Fruit fly (Drosophila melanogaster) S2 (cell line): ENCODE data around the gene CG5003.
"Not testable (repeated sequence)": the region's sequence is repeated elsewhere in the genome, so short reads cannot be mapped to it uniquely, and the experiment has no call there.

Experiments used
- CG8478 ChIP-seq: fragments of >200 bp; optimal IDR thresholded peaks from 2 replicates; lab custom pipeline; 2018
- CTCF ChIP-seq, 2 experiments: fragments of >200 bp; optimal IDR thresholded peaks; 2 replicates each; lab custom pipeline; 2018

Gene CG5003

DNA sequence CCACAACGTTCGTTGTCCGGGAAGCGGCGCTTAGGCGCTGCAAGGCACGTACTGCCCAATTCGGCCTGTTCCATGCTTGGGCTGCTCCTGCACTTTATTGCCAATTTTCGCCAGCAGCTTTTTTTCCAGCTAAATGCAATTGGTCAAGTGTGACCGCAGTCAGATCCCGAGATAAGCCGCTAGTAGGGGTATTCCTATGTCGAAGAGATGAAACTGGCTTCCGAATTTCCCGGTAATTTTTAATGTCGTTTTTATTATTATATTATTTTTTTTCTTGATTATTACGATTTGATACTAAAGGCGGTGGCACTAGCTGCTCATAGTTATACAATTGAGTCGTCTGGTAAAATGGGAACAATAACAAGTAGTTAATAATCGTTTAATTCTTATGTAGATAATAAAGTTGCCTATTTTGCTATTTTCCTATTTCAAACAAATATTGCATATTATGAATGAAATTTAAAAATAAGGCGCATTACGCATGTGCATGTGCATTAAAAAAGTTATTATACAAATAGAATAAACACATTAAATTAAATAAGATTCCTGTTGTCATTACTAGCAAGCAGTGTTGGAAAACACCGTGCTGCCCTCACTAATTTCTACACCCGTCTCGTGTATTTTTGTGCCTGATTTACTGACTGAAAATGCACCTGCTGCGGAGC is at the start of gene CG5003, which contains the start of gene mRpS22:
TSS of gene CG5003 (minus strand) at position 162 of the 665 bp plus-strand sequence.
TSS of gene mRpS22 (plus strand) at position 554 of the 665 bp plus-strand sequence.
- no peak for TF ChIP-seq CG8478 (lab: Kevin White, UChicago)
- no peak for TF ChIP-seq CTCF (optimal IDR thresholded peaks at IDR 0.05; lab: Kevin White, UChicago)

DNA sequence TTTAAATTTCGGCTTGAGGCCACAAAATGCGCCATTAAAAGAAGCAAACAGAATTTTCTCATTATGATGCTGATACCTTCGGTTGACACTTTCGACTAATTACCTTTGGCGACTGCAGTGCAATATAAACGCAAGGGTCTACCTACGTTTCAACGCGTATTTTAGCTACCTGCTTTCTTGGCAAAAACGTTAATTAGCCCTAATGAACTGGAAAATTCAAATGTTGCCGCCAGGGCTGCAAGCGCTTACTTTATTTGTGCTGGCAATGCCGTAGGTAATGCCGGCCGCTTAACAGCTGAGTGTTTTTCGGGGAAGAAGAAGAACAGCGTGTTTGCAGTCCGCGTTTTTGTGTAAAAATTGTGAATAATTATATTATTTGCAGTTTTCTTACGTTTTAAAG is 46.8 kb upstream of the CG5003 start, which contains the start of the genes CG31131 and CG4849:
TSS of gene CG31131 (minus strand) at position 101 of the 400 bp plus-strand sequence.
TSS of gene CG4849 (plus strand) at position 297 of the 400 bp plus-strand sequence.
- TF ChIP-seq CTCF (optimal IDR thresholded peaks at IDR 0.05; lab: Kevin White, UChicago); CG8478 (lab: Kevin White, UChicago): not testable (repeated sequence)

DNA sequence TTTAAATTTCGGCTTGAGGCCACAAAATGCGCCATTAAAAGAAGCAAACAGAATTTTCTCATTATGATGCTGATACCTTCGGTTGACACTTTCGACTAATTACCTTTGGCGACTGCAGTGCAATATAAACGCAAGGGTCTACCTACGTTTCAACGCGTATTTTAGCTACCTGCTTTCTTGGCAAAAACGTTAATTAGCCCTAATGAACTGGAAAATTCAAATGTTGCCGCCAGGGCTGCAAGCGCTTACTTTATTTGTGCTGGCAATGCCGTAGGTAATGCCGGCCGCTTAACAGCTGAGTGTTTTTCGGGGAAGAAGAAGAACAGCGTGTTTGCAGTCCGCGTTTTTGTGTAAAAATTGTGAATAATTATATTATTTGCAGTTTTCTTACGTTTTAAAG is 44.2 kb upstream of the CG5003 start, which contains the start of gene CG31253:
TSS of gene CG31253 (minus strand) at position 101 of the 400 bp plus-strand sequence.
- TF ChIP-seq CTCF (optimal IDR thresholded peaks at IDR 0.05; lab: Kevin White, UChicago); CG8478 (lab: Kevin White, UChicago): not testable (repeated sequence)

DNA sequence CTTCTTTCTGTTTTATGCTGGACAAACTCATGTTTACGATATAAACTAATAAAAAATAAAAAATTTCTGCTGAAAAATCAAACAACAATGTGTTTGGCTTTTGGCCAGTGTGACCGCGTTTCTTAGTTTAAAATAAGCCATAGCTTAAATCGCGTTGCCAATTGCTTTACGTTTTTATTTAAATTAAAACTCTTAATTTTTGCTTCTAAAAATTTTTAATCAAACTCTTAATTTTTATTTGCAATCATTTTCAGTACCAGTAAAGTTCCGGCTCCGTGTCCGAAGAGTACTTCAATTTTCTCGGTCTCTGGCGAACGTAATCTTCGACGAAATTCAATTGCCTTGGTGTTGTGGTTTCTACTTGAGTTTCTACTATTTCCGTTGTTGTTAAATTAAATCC is 42.8 kb upstream of the CG5003 start, which contains the start of the genes CG42487 and CG4884:
TSS of gene CG42487 (minus strand) at position 101 of the 400 bp plus-strand sequence.
TSS of gene CG4884 (minus strand) at position 101 of the 400 bp plus-strand sequence.
- TF ChIP-seq CTCF (optimal IDR thresholded peaks at IDR 0.05; lab: Kevin White, UChicago); CG8478 (lab: Kevin White, UChicago): not testable (repeated sequence)

DNA sequence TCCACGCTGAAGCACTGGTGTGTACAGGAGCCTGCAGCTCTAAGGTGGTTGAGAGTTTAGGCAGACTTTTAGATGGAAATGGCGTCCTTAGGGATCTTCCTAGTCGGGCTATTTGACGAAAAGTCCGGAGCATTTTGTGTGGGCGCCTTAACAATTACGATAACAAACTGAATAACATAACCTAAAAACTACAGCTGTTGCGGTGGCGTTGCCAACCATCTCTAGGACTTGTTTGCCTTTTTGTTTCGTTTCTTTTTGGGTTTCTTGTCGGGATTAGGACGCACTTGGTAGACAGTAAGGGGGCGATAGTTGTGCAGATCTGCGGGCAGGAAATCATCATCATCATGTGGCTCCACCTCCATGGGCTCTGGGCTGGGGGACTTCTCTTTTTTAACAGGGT is 41.7 kb upstream of the CG5003 start:
- TF ChIP-seq CG8478 (lab: Kevin White, UChicago): no peak
- no peak for TF ChIP-seq CTCF (optimal IDR thresholded peaks at IDR 0.05; lab: Kevin White, UChicago)

DNA sequence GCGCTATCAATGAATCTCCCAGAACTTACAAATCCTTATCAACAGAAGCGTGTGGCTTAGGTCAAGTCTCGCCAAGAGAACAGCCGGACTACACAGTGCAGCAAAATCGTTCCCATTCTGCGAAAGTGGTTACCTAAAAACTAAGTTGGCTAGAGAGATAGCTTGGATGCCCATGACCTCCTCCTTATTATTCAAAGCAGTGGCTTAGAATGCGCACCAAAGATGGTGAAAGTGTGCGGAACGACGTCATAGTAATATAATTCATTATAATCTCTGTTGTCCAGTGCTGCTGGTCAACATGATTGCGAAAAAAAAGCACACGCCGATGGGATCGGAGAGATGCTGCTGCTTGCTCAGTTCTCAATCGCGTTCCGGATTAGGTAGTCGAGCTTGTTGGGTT is 38.2 kb upstream of the CG5003 start, which contains the start of gene Nep7:
TSS of gene Nep7 (plus strand) at position 385 of the 400 bp plus-strand sequence.
- no peak for TF ChIP-seq CTCF (optimal IDR thresholded peaks at IDR 0.05; lab: Kevin White, UChicago)
- no peak for TF ChIP-seq CG8478 (lab: Kevin White, UChicago)

DNA sequence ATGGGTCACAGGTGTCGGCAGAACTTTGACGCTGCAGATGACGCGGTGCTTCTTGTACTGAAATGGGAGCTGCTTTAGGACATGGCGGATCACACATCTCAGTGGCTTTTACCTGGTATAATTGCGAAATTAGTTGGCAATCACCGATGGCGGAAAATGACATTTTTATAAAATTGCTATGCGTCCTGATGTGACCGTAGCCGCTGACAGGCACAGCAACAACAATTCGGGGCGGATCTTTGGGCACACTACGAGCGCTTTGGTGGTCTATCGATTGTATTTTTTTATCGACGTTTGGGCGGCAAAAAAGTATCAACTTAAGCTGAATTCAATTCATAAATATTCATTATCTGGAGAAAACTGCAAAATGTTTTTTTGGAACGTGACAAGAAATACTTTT is 37.6 kb upstream of the CG5003 start, which contains the start of gene CG4951:
TSS of gene CG4951 (minus strand) at position 223 of the 400 bp plus-strand sequence.
- TF ChIP-seq CG8478 (lab: Kevin White, UChicago) (no peak), CTCF (optimal IDR thresholded peaks at IDR 0.05; lab: Kevin White, UChicago) (no peak)

DNA sequence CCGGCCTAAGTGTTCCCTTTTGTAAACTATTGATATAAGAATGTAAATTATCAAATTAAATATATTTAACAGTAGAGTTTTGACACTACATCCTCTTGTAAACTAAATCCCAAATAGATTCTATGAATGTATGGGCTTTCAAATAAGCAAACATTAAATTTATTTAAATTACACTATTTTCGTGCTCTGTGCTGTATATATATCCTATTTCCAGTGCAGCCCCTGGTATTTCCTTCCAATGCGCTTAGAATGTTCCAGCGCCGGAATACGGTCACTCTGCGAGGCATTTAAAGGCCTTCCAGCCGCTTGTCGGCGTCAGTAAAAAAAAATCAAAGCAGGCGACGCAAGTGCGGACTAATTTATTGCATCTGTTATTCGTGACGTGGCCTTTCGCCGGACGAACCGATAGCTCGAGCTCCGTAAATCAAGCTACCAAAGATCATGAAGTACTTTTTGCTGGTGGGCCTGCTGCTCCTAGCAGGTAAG is 32.1 kb upstream of the CG5003 start, which contains the start of gene Gp93:
TSS of gene Gp93 (plus strand) at position 291 of the 486 bp plus-strand sequence.
- TF ChIP-seq CTCF (optimal IDR thresholded peaks at IDR 0.05; lab: Kevin White, UChicago): no peak
- TF ChIP-seq CG8478 (lab: Kevin White, UChicago): no peak

DNA sequence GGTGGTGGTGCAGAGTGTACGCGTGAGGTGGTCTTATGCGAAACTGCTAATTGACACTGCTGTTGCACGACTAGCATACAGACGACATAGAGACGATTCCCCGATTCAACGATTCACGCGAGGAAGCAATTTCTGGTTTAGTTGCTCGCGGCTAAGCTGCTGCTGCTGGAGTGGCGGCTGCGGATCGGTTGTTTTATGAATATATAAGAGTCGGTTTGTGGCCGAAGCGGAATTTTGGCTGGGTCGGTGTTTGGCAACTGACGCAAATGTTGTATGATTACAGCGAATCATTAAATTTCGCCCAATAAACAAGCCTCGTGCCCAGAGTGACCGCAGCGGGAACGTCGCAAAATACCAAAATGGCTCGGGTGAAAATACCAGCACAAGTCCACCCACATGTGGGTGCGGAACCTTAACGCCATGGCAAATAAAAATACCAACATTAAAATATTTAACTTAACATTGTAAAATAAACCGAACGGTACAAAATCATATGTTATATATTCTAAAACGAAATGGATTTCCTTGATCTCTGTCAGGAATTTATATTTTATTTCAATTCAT is 31.4 kb upstream of the CG5003 start, which contains the start of gene mfrn:
TSS of gene mfrn (minus strand) at position 340 of the 564 bp plus-strand sequence.
- TF ChIP-seq CTCF (optimal IDR thresholded peaks at IDR 0.05; lab: Kevin White, UChicago) (peak in 1 of 2 experiments; percentile 18), CG8478 (lab: Kevin White, UChicago) (no peak)

DNA sequence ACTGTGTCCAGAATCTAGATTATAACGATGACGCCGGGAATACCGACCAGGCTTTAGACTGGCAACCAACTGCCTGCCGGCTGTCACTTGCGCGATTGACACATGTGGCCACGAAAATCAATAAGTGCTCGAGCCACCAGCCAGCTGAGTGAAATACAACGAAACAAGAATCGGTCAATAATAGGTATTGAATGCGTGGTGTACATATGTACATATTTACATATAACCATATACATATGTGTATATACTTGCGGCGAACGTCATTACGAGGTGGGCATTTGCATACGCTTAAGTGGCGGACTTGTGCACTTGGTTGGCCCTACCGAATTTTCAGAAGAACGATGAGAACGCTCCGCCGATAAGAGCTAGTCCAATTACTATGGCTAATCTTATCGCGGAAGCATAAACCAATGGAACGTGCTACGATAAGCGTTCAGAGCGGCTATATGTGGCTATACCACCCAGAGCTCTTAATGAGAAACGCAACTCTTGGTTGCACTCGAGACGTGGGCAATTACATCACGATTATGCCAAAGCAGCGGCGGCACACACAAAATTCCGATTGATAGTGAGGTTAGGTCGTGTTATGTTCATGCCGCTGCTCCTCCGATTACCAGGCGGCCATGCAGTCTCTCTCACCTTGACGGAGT is 30.4 kb upstream of the CG5003 start:
- no peak for TF ChIP-seq CTCF (optimal IDR thresholded peaks at IDR 0.05; lab: Kevin White, UChicago)
- no peak for TF ChIP-seq CG8478 (lab: Kevin White, UChicago)

DNA sequence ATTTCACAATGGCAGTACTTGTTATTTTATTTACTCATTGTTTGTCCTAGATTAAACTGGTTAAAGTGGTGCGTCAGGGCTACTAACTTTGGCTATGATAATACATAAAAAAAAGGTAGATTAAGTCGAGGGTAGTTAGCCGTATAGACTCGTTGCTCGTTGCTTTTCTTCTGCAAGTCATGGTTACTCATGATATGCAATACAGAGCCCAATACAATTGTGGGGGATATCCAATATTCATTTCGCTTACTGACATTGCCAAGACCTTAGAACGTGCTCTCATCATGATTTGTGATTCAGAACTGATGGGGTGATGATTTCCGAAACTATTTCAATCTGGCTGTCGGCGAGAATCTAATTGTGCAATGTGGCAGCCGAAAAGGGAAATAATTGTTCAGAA is 29.1 kb upstream of the CG5003 start:
- TF ChIP-seq CG8478 (lab: Kevin White, UChicago) (no peak), CTCF (optimal IDR thresholded peaks at IDR 0.05; lab: Kevin White, UChicago) (no peak)

DNA sequence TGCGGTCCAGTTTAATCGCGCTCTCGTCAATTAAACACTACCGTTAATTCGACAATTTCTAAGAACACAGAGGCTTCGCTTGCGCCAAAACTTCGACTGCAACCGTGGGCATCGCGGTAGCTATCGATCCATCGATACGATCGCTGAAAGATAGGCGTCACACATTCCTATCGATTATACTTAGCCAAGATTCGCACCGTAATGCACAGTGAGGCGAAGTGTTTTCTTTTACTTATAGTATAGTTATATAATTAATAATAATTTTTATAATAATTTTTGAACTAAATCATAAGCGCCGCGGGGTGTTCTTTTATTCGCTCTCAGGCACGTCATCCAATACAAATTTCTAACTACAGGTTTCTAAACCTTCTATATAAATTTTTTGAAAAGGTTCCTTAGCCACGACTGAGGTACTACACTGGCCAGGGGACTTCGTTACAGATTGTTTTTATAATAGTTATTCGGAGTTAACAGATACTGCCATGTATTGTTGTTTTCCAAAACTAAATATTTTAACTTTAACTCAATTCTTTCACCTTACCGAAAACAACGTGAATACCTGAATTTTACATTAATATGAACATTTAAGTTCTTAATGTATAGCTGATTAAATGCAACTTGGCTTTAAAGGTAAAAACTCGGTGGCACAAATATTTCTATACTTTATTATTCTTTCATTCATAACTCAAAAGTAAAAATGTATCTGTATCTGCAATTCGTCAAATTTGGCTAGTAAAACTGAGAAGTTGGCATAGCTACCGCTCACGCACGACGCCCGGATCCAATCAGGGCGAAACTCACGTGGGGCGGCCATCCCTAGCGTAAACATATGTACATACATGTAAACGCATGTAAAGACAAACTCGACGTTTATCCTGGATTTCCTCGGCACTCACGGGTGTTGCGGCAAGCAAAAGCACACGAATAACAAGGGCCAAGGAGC is 21.7 kb upstream of the CG5003 start, which contains the start of the genes NSD and BOD1:
TSS of gene NSD (minus strand) at position 102 of the 943 bp plus-strand sequence.
TSS of gene BOD1 (plus strand) at position 494 of the 943 bp plus-strand sequence.
- TF ChIP-seq CTCF (optimal IDR thresholded peaks at IDR 0.05; lab: Kevin White, UChicago) (no peak), CG8478 (lab: Kevin White, UChicago) (no peak)

DNA sequence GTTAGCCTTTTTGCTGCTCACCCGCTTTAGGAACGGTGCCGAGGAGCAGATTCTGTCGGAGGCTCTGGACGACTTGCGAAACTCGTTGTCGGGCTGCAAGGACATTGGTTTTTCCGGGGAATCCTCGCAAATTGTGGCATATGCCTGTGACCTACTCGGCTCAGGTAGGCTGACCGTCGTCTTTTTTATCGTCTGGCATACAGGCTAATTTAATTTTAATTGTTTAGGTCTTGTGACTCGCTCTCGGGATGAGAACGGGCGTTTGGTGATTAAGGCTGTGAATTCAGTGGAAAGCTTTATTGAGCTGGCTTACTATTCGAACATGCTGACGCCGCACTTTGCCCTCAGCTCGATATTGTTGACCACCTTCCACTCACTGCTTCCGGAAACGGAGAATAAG is 15.1 kb upstream of the CG5003 start:
- TF ChIP-seq CTCF (optimal IDR thresholded peaks at IDR 0.05; lab: Kevin White, UChicago) (no peak), CG8478 (lab: Kevin White, UChicago) (no peak)
